Fruit fly (Drosophila melanogaster): ENCODE measurements around the gene CG9609.

Gene CG9609

dm6 chrX:16749324-16749723, 37.5 kb downstream of the CG9609 start (continued):
- TF ChIP-seq CG11560 (tag; IDR thresholded peaks at IDR 0.05) (no peak), CG16779 (GFP tag; IDR thresholded peaks at IDR 0.05) (no peak), her (GFP tag; optimal IDR thresholded peaks at IDR 0.05) (no peak), CG11398 (GFP tag; optimal IDR thresholded peaks at IDR 0.05) (no peak), cas (GFP tag; IDR thresholded peaks at IDR 0.05) (no peak), CG8290 (GFP tag; optimal IDR thresholded peaks at IDR 0.05) (no peak), CG8290 (tag; optimal IDR thresholded peaks at IDR 0.05) (peak in 1 of 2 experiments; percentile 4), usp (GFP tag; optimal IDR thresholded peaks at IDR 0.05) (no peak)

- peak; percentile 66 for TF ChIP-seq sug (tag; optimal IDR thresholded peaks at IDR 0.05)
- TF ChIP-seq CG34376 (GFP tag; optimal IDR thresholded peaks at IDR 0.05), result peak; percentile 82
- peak; percentile 58 for TF ChIP-seq sd (tag; optimal IDR thresholded peaks at IDR 0.05)
- no peak for TF ChIP-seq CG18476 (GFP tag; optimal IDR thresholded peaks at IDR 0.05)
- peak in 1 of 2 experiments; percentile 29 for TF ChIP-seq Pdp1 (GFP tag; optimal IDR thresholded peaks at IDR 0.05)
- no peak for TF ChIP-seq tap (tag; optimal IDR thresholded peaks at IDR 0.05)
- TF ChIP-seq CG13894 (tag; optimal IDR thresholded peaks at IDR 0.05), result peak; percentile 8
- TF ChIP-seq CG18599 (GFP tag; optimal IDR thresholded peaks at IDR 0.05), result peak; percentile 3
- TF ChIP-seq CG31224 (GFP tag; IDR thresholded peaks at IDR 0.05), result no peak
- TF ChIP-seq exex (tag; optimal IDR thresholded peaks at IDR 0.05), result peak; percentile 92
- TF ChIP-seq mirr (GFP tag; optimal IDR thresholded peaks at IDR 0.05), result peak; percentile 61
- TF ChIP-seq grn (GFP tag; optimal IDR thresholded peaks at IDR 0.05), result peak; percentile 77
Measured at dm6 chrX:16747467-16747866, 39.3 kb downstream of the CG9609 start.

dm6 chrX:16746824-16747223, 40.0 kb downstream of the CG9609 start:
- TF ChIP-seq CG17385 (GFP tag; optimal IDR thresholded peaks at IDR 0.05), result peak; percentile 27
- peak; percentile 27 for TF ChIP-seq CG10979 (tag; optimal IDR thresholded peaks at IDR 0.05)
- peak; percentile 90 for TF ChIP-seq CTCF (GFP tag; optimal IDR thresholded peaks at IDR 0.05)
- TF ChIP-seq bigmax (GFP tag; optimal IDR thresholded peaks at IDR 0.05), result no peak
- no peak for TF ChIP-seq crp (GFP tag; optimal IDR thresholded peaks at IDR 0.05)
- TF ChIP-seq Med (GFP tag), result peak; percentile 72
- peak; percentile 34 for TF ChIP-seq CG4424 (GFP tag; optimal IDR thresholded peaks at IDR 0.05)
- TF ChIP-seq hkb (optimal IDR thresholded peaks at IDR 0.05), result no peak
- TF ChIP-seq hkb (GFP tag; IDR thresholded peaks at IDR 0.05), result 0 out of 2 replicates have a peak, but pooled peaks have one; percentile 25
- peak; percentile 69 for TF ChIP-seq trem (tag; optimal IDR thresholded peaks at IDR 0.05)
- TF ChIP-seq CG8290 (GFP tag; optimal IDR thresholded peaks at IDR 0.05), result peak; percentile 71
- no peak for TF ChIP-seq CG8290 (tag; optimal IDR thresholded peaks at IDR 0.05)
- TF ChIP-seq CG1529 (GFP tag; optimal IDR thresholded peaks at IDR 0.05), result peak; percentile 13
- TF ChIP-seq Xrp1 (GFP tag; IDR thresholded peaks at IDR 0.05), result 0 out of 2 replicates have a peak, but pooled peaks have one; percentile 14
- TF ChIP-seq dmrt99B (tag; optimal IDR thresholded peaks at IDR 0.05), result peak; percentile 30
- no peak for TF ChIP-seq HLHmδ (GFP tag; optimal IDR thresholded peaks at IDR 0.05)
- TF ChIP-seq chm (GFP tag; IDR thresholded peaks at IDR 0.05), result 0 out of 2 replicates have a peak, but pooled peaks have one; percentile 14
- no peak for TF ChIP-seq CG7271 (tag; optimal IDR thresholded peaks at IDR 0.05)
- peak; percentile 8 for TF ChIP-seq stwl (tag; optimal IDR thresholded peaks at IDR 0.05)
- peak; percentile 8 for TF ChIP-seq CG12219 (GFP tag; optimal IDR thresholded peaks at IDR 0.05)
- TF ChIP-seq Sox100B (GFP tag; optimal IDR thresholded peaks at IDR 0.05), result peak; percentile 11
- peak; percentile 64; the same call in 1 of the 3 replicates for TF ChIP-seq ci (GFP tag; IDR thresholded peaks at IDR 0.05)
- TF ChIP-seq CG17829 (tag; optimal IDR thresholded peaks at IDR 0.05), result no peak
- peak; percentile 8 for TF ChIP-seq CG8359 (GFP tag; optimal IDR thresholded peaks at IDR 0.05; ENCODE audit: borderline replicate concordance)
- no peak for TF ChIP-seq Elba2 (GFP tag; optimal IDR thresholded peaks at IDR 0.05)
- TF ChIP-seq Ets65A (GFP tag), result peak; percentile 3
- peak; percentile 26; the same call in 1 of the 2 replicates for TF ChIP-seq CG32532 (GFP tag; IDR thresholded peaks at IDR 0.05)
- peak; percentile 92 for TF ChIP-seq CG2199 (GFP tag; IDR thresholded peaks at IDR 0.05)
- TF ChIP-seq lov (optimal IDR thresholded peaks at IDR 0.05), result no peak
- 0 out of 3 replicates have a peak, but pooled peaks have one; percentile 42 for TF ChIP-seq lov (GFP tag; IDR thresholded peaks at IDR 0.05)
- TF ChIP-seq CG6254 (GFP tag; optimal IDR thresholded peaks at IDR 0.05), result peak; percentile 34
- TF ChIP-seq bcd (GFP tag; optimal IDR thresholded peaks at IDR 0.05), result no peak
